Worm (Caenorhabditis elegans): Measurements from ENCODE around the gene fbxa-134.

fbxa-134 gene

ce11 chrV:17344876-17345275 is 7.8 kb downstream of the fbxa-134 start, which contains the start of the genes fbxa-188 and fbxa-189:
fbxa-188 (minus strand) TSS chrV:17344926.
fbxa-189 (plus strand) TSS chrV:17345214.
- TF ChIP-seq elt-2 (tag; optimal IDR thresholded peaks at IDR 0.05) (peak; percentile 31), snpc-4 (tag; optimal IDR thresholded peaks at IDR 0.05) (no peak)

ce11 chrV:17339349-17339748 is 13.3 kb downstream of the fbxa-134 start:
- TF ChIP-seq nhr-85 (tag) (no peak), elt-2 (tag; optimal IDR thresholded peaks at IDR 0.05) (peak; percentile 56), nhr-28 (tag; optimal IDR thresholded peaks at IDR 0.05) (no peak), lin-39 (tag; optimal IDR thresholded peaks at IDR 0.05) (no peak), zip-4 (GFP tag; optimal IDR thresholded peaks at IDR 0.05) (no peak)

ce11 chrV:17331340-17331739 is 21.3 kb downstream of the fbxa-134 start, which contains the start of gene fbxa-185:
fbxa-185 (plus strand) TSS chrV:17331640.
- TF ChIP-seq nhr-85 (tag) (no peak), zag-1 (tag; optimal IDR thresholded peaks at IDR 0.05) (no peak), pax-3 (tag; optimal IDR thresholded peaks at IDR 0.05) (no peak), C16A3.4 (tag; optimal IDR thresholded peaks at IDR 0.05) (no peak), grh-1 (GFP tag; IDR thresholded peaks at IDR 0.05) (no peak), alr-1 (tag; optimal IDR thresholded peaks at IDR 0.05; ENCODE audit: borderline replicate concordance) (no peak), fos-1 (tag; optimal IDR thresholded peaks at IDR 0.05) (no peak)

DNA sequence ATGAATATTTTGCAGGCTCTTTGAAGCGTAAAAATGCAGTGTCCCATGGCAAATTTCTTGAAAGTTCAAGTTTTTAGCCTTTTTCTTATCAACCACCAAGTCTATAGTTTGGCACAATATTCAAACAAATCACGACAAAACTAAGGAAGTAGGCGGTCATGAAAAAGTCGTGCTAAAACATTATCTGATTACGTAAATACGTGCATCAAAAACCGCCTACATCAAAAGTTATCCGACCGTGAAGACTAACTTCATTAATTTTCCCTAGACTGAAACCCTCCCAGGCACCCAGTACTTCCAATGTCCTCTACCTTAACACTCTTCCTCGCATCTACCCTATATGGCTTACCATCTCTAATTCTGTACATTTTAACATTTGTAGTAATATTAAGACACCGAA is 24.2 kb downstream of the fbxa-134 start, which contains the start of gene srg-44:
TSS of gene srg-44 (plus strand) at position 301 of the 400 bp plus-strand sequence.
- no peak for TF ChIP-seq C16A3.4 (tag; optimal IDR thresholded peaks at IDR 0.05)
- no peak for TF ChIP-seq pax-3 (tag; optimal IDR thresholded peaks at IDR 0.05)
- TF ChIP-seq nhr-85 (tag), result no peak
- TF ChIP-seq unc-86 (tag; optimal IDR thresholded peaks at IDR 0.05), result no peak
- no peak for TF ChIP-seq lin-35 (GFP tag; optimal IDR thresholded peaks at IDR 0.05)
- TF ChIP-seq aly-2 (tag; optimal IDR thresholded peaks at IDR 0.05), result no peak
- no peak for TF ChIP-seq sox-4 (tag; optimal IDR thresholded peaks at IDR 0.05)
- no peak for TF ChIP-seq sup-37 (GFP tag; optimal IDR thresholded peaks at IDR 0.05)
- no peak for TF ChIP-seq blmp-1 (tag; optimal IDR thresholded peaks at IDR 0.05)
- no peak for TF ChIP-seq ceh-88 (GFP tag; IDR thresholded peaks at IDR 0.05)
- no peak for TF ChIP-seq irx-1 (tag; optimal IDR thresholded peaks at IDR 0.05)
- TF ChIP-seq ama-1 (optimal IDR thresholded peaks at IDR 0.05), result no peak
- no peak for TF ChIP-seq ceh-82 (tag; optimal IDR thresholded peaks at IDR 0.05)
- TF ChIP-seq pag-3 (tag; optimal IDR thresholded peaks at IDR 0.05; ENCODE audit: borderline replicate concordance, insufficient read depth), result no peak
- TF ChIP-seq nhr-76 (tag; optimal IDR thresholded peaks at IDR 0.05), result no peak
- TF ChIP-seq lin-13 (GFP tag; optimal IDR thresholded peaks at IDR 0.05), result no peak
- TF ChIP-seq fkh-10 (GFP tag; optimal IDR thresholded peaks at IDR 0.05), result no peak
- no peak for TF ChIP-seq efl-3 (GFP tag; optimal IDR thresholded peaks at IDR 0.05)
- no peak for TF ChIP-seq ztf-11 (tag; optimal IDR thresholded peaks at IDR 0.05)

DNA sequence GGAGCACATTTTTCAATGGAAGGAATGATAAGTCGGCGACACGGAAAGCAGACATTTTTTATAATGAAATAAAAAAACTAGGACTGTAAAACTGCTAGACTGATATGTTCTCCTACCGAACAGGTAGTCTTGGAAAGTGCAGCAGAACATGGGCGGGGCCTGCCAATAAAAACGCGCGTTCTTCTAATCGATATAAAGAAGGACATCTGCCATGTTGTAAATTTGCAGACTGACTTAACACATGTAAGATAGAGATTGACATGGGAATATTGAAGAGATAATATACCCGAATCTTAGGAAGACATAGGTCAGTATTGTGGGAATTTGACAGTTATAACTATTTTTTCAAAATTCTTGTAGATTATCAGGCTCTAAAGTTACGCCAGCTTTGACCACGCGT is 24.8 kb downstream of the fbxa-134 start, which contains the start of gene sdz-16:
TSS of gene sdz-16 (minus strand) at position 101 of the 400 bp plus-strand sequence.
- TF ChIP-seq mdl-1 (tag; optimal IDR thresholded peaks at IDR 0.05) (no peak), snpc-4 (tag; optimal IDR thresholded peaks at IDR 0.05) (no peak)

ce11 chrV:17323876-17324275 is 28.8 kb downstream of the fbxa-134 start:
- TF ChIP-seq nhr-11 (tag; optimal IDR thresholded peaks at IDR 0.05) (no peak), ceh-8 (GFP tag; optimal IDR thresholded peaks at IDR 0.05) (peak; percentile 47)

All from whole organism, L1 larva.